Worm (Caenorhabditis elegans) whole organism, young adult: ENCODE measurements around the gene nspc-13.

Source experiments
- F49E8.2 ChIP-seq: sonication (generic microtip); optimal IDR thresholded peaks from 3 replicates; lab custom pipeline; 2017; ENCODE audit warnings: missing genetic modification characterization, mild to moderate bottlenecking, missing compliant biosample characterization, antibody characterized with exemption, moderate library complexity; ENCODE audit not compliant: insufficient read depth
- ceh-91 ChIP-seq: fragments of 200-800 bp; sonication (Bioruptor generic); IDR thresholded peaks from 2 replicates; pipeline ENCODE4 v1.3.6; 2022; ENCODE audit warnings: missing genetic modification reagents, missing genetic modification characterization, missing compliant biosample characterization
- ekl-4 ChIP-seq: fragments of 200-800 bp; sonication (Bioruptor generic); IDR thresholded peaks from 2 replicates; pipeline ENCODE4 v1.3.6; 2022; ENCODE audit warnings: missing genetic modification reagents, missing genetic modification characterization, missing compliant biosample characterization
- him-1 ChIP-seq: sonication (generic microtip); optimal IDR thresholded peaks from 2 replicates; lab custom pipeline; 2016; ENCODE audit warnings: missing genotype, missing genetic modification reagents, missing genetic modification characterization, missing compliant biosample characterization
- hsf-1 ChIP-seq: fragments of 200-800 bp; sonication (Bioruptor generic); IDR thresholded peaks from 2 replicates; pipeline ENCODE4 v1.3.6; 2022; ENCODE audit warnings: missing genetic modification reagents, missing genetic modification characterization, missing compliant biosample characterization
- mxl-1 ChIP-seq: sonication (generic microtip); optimal IDR thresholded peaks from 2 replicates; lab custom pipeline; 2016; ENCODE audit warnings: missing genetic modification characterization, missing compliant biosample characterization
- snpc-4 ChIP-seq, 5 experiments: fragments of 150-350 bp in 1 of 5; sonication (generic microtip) in 4 of 5; optimal IDR thresholded peaks; 2 replicates each; lab custom pipeline; 2014 to 2018; ENCODE audit warnings: missing genetic modification characterization in 5 of 5, missing biosample characterization in 3 of 5, antibody characterized with exemption in 2 of 5, mild to moderate bottlenecking in 2 of 5, missing compliant biosample characterization in 2 of 5, missing genotype in 2 of 5, moderate library complexity in 2 of 5, missing genetic modification reagents in 1 of 5

DNA sequence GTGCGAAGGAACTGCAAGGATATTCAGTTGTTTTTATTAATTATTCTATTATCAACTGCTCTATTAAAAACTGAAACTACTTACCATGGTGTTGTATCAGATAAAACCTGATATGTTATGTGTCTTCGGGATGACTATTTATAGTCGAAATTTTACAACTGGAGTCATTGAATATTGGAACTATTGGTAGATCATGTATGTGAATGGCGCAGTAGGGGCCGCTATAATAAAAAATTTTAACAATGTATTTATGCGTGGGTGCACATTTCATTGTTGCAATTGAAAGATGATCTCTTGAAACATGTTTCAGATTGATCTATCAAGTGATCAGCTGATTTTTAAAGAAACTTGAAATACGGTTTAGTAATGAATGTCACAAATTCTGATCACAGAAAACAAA is 1.7 kb downstream of the nspc-13 start, which contains the start of gene nspc-14:
- TF ChIP-seq mxl-1 = no peak
- TF ChIP-seq ceh-91 (GFP tag; lab: Robert Waterston, UW) = no peak
- TF ChIP-seq ekl-4 (GFP tag; lab: Robert Waterston, UW) = no peak
- TF ChIP-seq F49E8.2 = no peak
- no peak for TF ChIP-seq him-1 (tag; lab: Kevin White, UChicago)
- TF ChIP-seq snpc-4 (GFP tag; optimal IDR thresholded peaks at IDR 0.05; lab: Kevin White, UChicago) = no peak
- TF ChIP-seq snpc-4 (tag; optimal IDR thresholded peaks at IDR 0.05; lab: Kevin White, UChicago) = no peak
- TF ChIP-seq hsf-1 = no peak
